Worm (Caenorhabditis elegans): ENCODE measurements around the gene irld-7.

irld-7 gene

DNA sequence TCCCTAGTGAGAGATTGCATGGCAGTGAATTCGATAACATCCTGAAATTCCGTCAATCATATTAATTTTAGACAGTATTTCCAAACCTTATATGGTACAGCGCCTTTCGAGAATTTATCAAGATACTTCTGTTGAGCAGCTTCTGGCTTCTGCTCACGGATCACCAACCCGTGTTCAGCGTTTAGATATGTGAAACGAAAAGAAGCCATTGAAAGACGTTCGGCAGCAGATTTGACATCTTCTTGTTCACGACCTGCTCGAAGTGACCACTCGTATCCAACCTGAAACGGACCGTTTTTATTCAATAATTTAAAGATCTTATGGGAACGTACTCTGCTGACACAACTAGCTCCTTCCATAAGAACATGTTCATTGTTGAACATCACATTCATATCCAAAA lies 8.5 kb upstream of the irld-7 start:
- TF ChIP-seq nhr-11 (tag; optimal IDR thresholded peaks at IDR 0.05): no peak
- TF ChIP-seq nhr-25 (tag; optimal IDR thresholded peaks at IDR 0.05): no peak

DNA sequence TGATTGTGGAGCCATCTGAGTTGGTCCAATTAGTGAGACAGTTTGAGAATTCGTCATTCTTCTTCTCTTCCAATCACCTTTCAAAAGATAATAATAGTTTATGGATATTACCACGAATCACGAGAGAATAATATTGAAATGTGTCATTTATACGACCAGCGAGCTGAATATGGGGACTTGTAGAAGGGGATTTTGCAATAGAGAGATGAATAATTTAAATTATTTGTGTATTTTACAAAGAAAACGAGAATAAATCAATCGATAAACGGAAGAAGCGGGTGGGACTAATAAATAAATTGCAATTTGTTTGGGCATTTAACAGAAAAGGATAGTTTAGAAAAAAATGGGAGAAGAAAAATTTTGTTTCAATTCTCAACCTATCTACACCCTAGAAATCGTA lies 7.6 kb upstream of the irld-7 start, which contains the start of gene odr-8:
odr-8 (minus strand) TSS at position 101 of the 400 bp plus-strand sequence.
- no peak for TF ChIP-seq elt-1 (tag; optimal IDR thresholded peaks at IDR 0.05)

DNA sequence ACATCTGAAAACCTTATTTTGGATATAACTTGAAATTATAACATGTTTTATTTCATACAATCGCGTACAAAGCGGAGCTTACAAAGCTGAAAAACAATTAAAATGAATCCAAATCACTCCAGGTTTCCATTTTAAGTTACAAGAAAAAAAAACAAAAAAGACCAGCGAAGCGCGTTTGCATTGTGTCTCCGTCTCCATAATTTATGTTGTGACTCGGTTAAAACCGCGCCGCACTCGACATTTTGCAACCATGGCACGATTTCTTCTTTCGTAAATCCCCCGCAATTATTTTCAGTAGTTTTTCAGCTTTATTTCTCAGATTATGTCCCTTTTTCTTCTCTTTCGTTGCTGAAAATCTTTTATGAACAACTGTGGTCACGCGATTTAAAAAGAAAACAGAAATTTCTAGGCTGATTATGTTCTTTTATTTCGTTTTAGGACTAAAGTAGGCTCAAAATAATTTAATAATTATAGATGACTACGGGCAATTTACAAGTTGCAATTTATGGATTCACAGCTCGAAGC lies 4.7 kb upstream of the irld-7 start, which contains the start of the genes F38A5.2 and dnj-11:
F38A5.2 (minus strand) TSS at position 4 of the 525 bp plus-strand sequence.
dnj-11 (plus strand) TSS at position 475 of the 525 bp plus-strand sequence.
- no peak for TF ChIP-seq fkh-2 (tag; optimal IDR thresholded peaks at IDR 0.05)
- no peak for TF ChIP-seq unc-62 (GFP tag; optimal IDR thresholded peaks at IDR 0.05)
- peak; percentile 18 for TF ChIP-seq ceh-28 (tag; optimal IDR thresholded peaks at IDR 0.05)
- no peak for TF ChIP-seq ztf-11 (tag; optimal IDR thresholded peaks at IDR 0.05)
- peak; percentile 28 for TF ChIP-seq elt-2 (tag; optimal IDR thresholded peaks at IDR 0.05)
- no peak for TF ChIP-seq unc-39 (tag; optimal IDR thresholded peaks at IDR 0.05)
- peak; percentile 64 for TF ChIP-seq lin-39 (tag; optimal IDR thresholded peaks at IDR 0.05)
- TF ChIP-seq nhr-76 (tag; optimal IDR thresholded peaks at IDR 0.05): no peak
- TF ChIP-seq elt-3 (tag; optimal IDR thresholded peaks at IDR 0.05): no peak
- TF ChIP-seq ceh-9 (tag; optimal IDR thresholded peaks at IDR 0.05): no peak
- TF ChIP-seq mml-1 (tag; optimal IDR thresholded peaks at IDR 0.05): no peak
- no peak for TF ChIP-seq nhr-67 (tag; optimal IDR thresholded peaks at IDR 0.05)
- no peak for TF ChIP-seq nhr-237 (tag; optimal IDR thresholded peaks at IDR 0.05)
- TF ChIP-seq eor-1 (tag; optimal IDR thresholded peaks at IDR 0.05): no peak
- peak; percentile 97 for TF ChIP-seq pha-4 (tag; optimal IDR thresholded peaks at IDR 0.05)
- TF ChIP-seq skn-1 (tag; optimal IDR thresholded peaks at IDR 0.05): peak; percentile 83
- TF ChIP-seq ceh-82 (tag; optimal IDR thresholded peaks at IDR 0.05): no peak
- TF ChIP-seq nhr-43 (tag; optimal IDR thresholded peaks at IDR 0.05; ENCODE audit: poor library complexity, severe bottlenecking): peak; percentile 69
- peak; percentile 27 for TF ChIP-seq lsy-12 (tag; optimal IDR thresholded peaks at IDR 0.05)
- TF ChIP-seq lin-15B (tag; optimal IDR thresholded peaks at IDR 0.05): peak; percentile 94
- no peak for TF ChIP-seq fos-1 (tag; optimal IDR thresholded peaks at IDR 0.05)
- TF ChIP-seq ztf-4 (tag; optimal IDR thresholded peaks at IDR 0.05): no peak
- peak; percentile 76 for TF ChIP-seq hmg-11 (tag; optimal IDR thresholded peaks at IDR 0.05)
- no peak for TF ChIP-seq mdl-1 (tag; optimal IDR thresholded peaks at IDR 0.05)
- no peak for TF ChIP-seq nhr-12 (tag; optimal IDR thresholded peaks at IDR 0.05)
- TF ChIP-seq ama-1 (optimal IDR thresholded peaks at IDR 0.05): no peak
- TF ChIP-seq snpc-4 (tag; optimal IDR thresholded peaks at IDR 0.05): peak; percentile 82
- peak; percentile 89 for TF ChIP-seq nhr-25 (tag; optimal IDR thresholded peaks at IDR 0.05)
- no peak for TF ChIP-seq tbx-2 (tag; optimal IDR thresholded peaks at IDR 0.05)
- TF ChIP-seq nhr-28 (tag; optimal IDR thresholded peaks at IDR 0.05): no peak
- peak; percentile 86 for TF ChIP-seq nfya-1 (tag; optimal IDR thresholded peaks at IDR 0.05; ENCODE audit: insufficient read depth)
- peak; percentile 71 for TF ChIP-seq egl-5 (tag; optimal IDR thresholded peaks at IDR 0.05)
- TF ChIP-seq aly-2 (tag; optimal IDR thresholded peaks at IDR 0.05): no peak
- TF ChIP-seq egl-27 (tag; optimal IDR thresholded peaks at IDR 0.05): no peak
- TF ChIP-seq R02D3.7 (tag; optimal IDR thresholded peaks at IDR 0.05): peak; percentile 68
- TF ChIP-seq daf-12 (tag; optimal IDR thresholded peaks at IDR 0.05): no peak
- TF ChIP-seq ceh-16 (tag; optimal IDR thresholded peaks at IDR 0.05): no peak
- no peak for TF ChIP-seq sea-2 (GFP tag; optimal IDR thresholded peaks at IDR 0.05)
- TF ChIP-seq elt-1 (tag; optimal IDR thresholded peaks at IDR 0.05): no peak
- peak; percentile 34 for TF ChIP-seq jun-1 (tag; optimal IDR thresholded peaks at IDR 0.05)
- no peak for TF ChIP-seq ZK546.5 (tag; optimal IDR thresholded peaks at IDR 0.05)
- TF ChIP-seq zag-1 (tag; optimal IDR thresholded peaks at IDR 0.05): no peak
- TF ChIP-seq nhr-11 (tag; optimal IDR thresholded peaks at IDR 0.05): no peak
- peak; percentile 85 for TF ChIP-seq nhr-23 (tag; optimal IDR thresholded peaks at IDR 0.05)
- no peak for TF ChIP-seq nhr-77 (tag; optimal IDR thresholded peaks at IDR 0.05)
- TF ChIP-seq pqm-1 (tag; optimal IDR thresholded peaks at IDR 0.05): peak; percentile 62
- peak; percentile 44 for TF ChIP-seq fkh-10 (GFP tag; optimal IDR thresholded peaks at IDR 0.05)

All from whole organism, L3 larva.